Fruit fly (Drosophila melanogaster): Measurements from ENCODE around the gene CG3407.

Gene CG3407

DNA sequence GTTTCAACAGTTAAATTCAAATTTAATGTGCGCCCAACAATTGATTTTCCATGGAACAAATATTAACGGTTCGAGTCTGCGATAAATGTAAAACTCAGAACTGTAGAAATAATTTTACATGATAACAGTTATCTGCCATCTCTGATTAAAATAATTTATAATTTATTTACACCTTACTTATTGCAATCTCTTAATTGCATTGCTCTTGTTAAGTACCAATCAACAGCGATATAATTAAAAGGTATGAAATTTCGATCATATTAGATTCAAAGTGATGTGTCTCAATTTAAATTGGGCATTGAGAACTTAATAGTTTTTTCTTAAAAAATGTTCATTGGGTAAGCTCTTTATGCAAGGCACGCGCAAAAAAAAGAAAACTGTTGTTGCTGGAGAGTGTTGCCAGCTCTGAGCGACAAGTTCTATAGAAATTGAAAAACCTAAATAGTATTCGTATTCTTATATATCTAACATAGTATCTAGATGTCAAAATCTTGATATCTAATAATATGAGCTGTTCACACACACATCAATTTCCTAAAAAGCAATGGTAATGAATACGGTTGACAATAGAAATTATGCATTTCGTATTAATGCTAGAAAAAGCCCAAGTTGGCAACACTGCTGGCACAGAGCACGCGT, 10.3 kb downstream of the CG3407 start (continued):
- TF ChIP-seq Nf-YC (tag; optimal IDR thresholded peaks at IDR 0.05) (no peak), CG11085 (GFP tag; IDR thresholded peaks at IDR 0.05) (peak; percentile 65), CG7556 (GFP tag; optimal IDR thresholded peaks at IDR 0.05) (peak; percentile 28), sob (GFP tag; IDR thresholded peaks at IDR 0.05) (peak; percentile 66; the same call in 1 of the 2 replicates), CG16863 (GFP tag; optimal IDR thresholded peaks at IDR 0.05) (peak; percentile 22), ERR (GFP tag; optimal IDR thresholded peaks at IDR 0.05) (no peak), lov (optimal IDR thresholded peaks at IDR 0.05) (no peak), lov (GFP tag; IDR thresholded peaks at IDR 0.05) (0 out of 3 replicates have a peak, but pooled peaks have one; percentile 24), row (GFP tag; IDR thresholded peaks at IDR 0.05) (peak; percentile 94), CG10959 (GFP tag; IDR thresholded peaks at IDR 0.05) (no peak), CG3995 (GFP tag; optimal IDR thresholded peaks at IDR 0.05) (peak; percentile 88), seq (GFP tag; IDR thresholded peaks at IDR 0.05) (no peak; the same call in 1 of the 2 replicates), tup (GFP tag; optimal IDR thresholded peaks at IDR 0.05) (no peak), tll (GFP tag; optimal IDR thresholded peaks at IDR 0.05) (no peak), schlank (tag; optimal IDR thresholded peaks at IDR 0.05) (peak; percentile 56), CG7987 (GFP tag; optimal IDR thresholded peaks at IDR 0.05) (no peak), CG16813 (GFP tag; IDR thresholded peaks at IDR 0.05; ENCODE audit: partially characterized antibody) (no peak), Eip74EF (GFP tag; optimal IDR thresholded peaks at IDR 0.05) (no peak), dmrt11E (tag; optimal IDR thresholded peaks at IDR 0.05) (no peak), CG18619 (GFP tag; optimal IDR thresholded peaks at IDR 0.05) (peak; percentile 54), gsb-n (tag; optimal IDR thresholded peaks at IDR 0.05) (no peak), Chrac-16 (GFP tag; optimal IDR thresholded peaks at IDR 0.05) (peak; percentile 30), CG7357 (GFP tag; IDR thresholded peaks at IDR 0.05) (peak; percentile 51; the same call in 1 of the 3 replicates), toy (GFP tag; IDR thresholded peaks at IDR 0.05) (no peak), CG9727 (GFP tag; optimal IDR thresholded peaks at IDR 0.05) (peak; percentile 54), Usf (GFP tag; optimal IDR thresholded peaks at IDR 0.05) (peak; percentile 53), CG12744 (GFP tag; optimal IDR thresholded peaks at IDR 0.05) (peak; percentile 51), so (GFP tag; IDR thresholded peaks at IDR 0.05) (peak; percentile 41; the same call in 1 of the 3 replicates), D19A (tag; optimal IDR thresholded peaks at IDR 0.05) (peak; percentile 64), ap (GFP tag; IDR thresholded peaks at IDR 0.05) (peak; percentile 42; the same call in 1 of the 2 replicates), Ada2b (GFP tag; IDR thresholded peaks at IDR 0.05) (peak; percentile 57), CG17359 (tag; optimal IDR thresholded peaks at IDR 0.05) (peak; percentile 80), maf-S (GFP tag; optimal IDR thresholded peaks at IDR 0.05) (no peak), eve (GFP tag; optimal IDR thresholded peaks at IDR 0.05) (peak in 1 of 2 experiments; percentile 37), Ptx1 (GFP tag; IDR thresholded peaks at IDR 0.05) (peak; percentile 76), C15 (GFP tag; IDR thresholded peaks at IDR 0.05) (no peak), Mad (GFP tag; optimal IDR thresholded peaks at IDR 0.05) (peak; percentile 10), Ets65A (GFP tag) (no peak), en (GFP tag; optimal IDR thresholded peaks at IDR 0.05) (no peak), Drgx (GFP tag; IDR thresholded peaks at IDR 0.05) (peak; percentile 76), CG4820 (GFP tag; optimal IDR thresholded peaks at IDR 0.05) (peak; percentile 22), zen2 (GFP tag; IDR thresholded peaks at IDR 0.05; ENCODE audit: partially characterized antibody) (no peak), zfh2 (GFP tag; optimal IDR thresholded peaks at IDR 0.05) (peak; percentile 56), Sin3A (optimal IDR thresholded peaks at IDR 0.05) (no peak), jumu (GFP tag; optimal IDR thresholded peaks at IDR 0.05) (peak; percentile 46), D (optimal IDR thresholded peaks at IDR 0.05) (no peak), D (GFP tag; optimal IDR thresholded peaks at IDR 0.05) (peak; percentile 12), CG6654 (GFP tag; optimal IDR thresholded peaks at IDR 0.05) (peak; percentile 20), CG13296 (GFP tag; optimal IDR thresholded peaks at IDR 0.05) (peak; percentile 17), nom (GFP tag; optimal IDR thresholded peaks at IDR 0.05) (no peak)

Measured in whole organism, embryonic.